Fruit fly (Drosophila melanogaster): ENCODE measurements around the gene RpS13.

The RpS13 gene

dm6 chr2L:8376717-8377116, 12.3 kb upstream of the RpS13 start, which contains the start of the genes CG13390 and CG17294 (continued):
- TF ChIP-seq cato (GFP tag; optimal IDR thresholded peaks at IDR 0.05; ENCODE audit: borderline replicate concordance): peak; percentile 98
- TF ChIP-seq Aef1 (GFP tag; IDR thresholded peaks at IDR 0.05): peak; percentile 100
- peak; percentile 99 for TF ChIP-seq CG12942 (GFP tag; optimal IDR thresholded peaks at IDR 0.05)
- TF ChIP-seq repo (GFP tag; optimal IDR thresholded peaks at IDR 0.05): peak; percentile 86
- peak; percentile 92 for TF ChIP-seq NK7.1 (GFP tag; optimal IDR thresholded peaks at IDR 0.05)
- TF ChIP-seq CG9215 (GFP tag; IDR thresholded peaks at IDR 0.05): peak; percentile 99
- peak; percentile 99 for TF ChIP-seq CG2202 (tag; optimal IDR thresholded peaks at IDR 0.05)
- TF ChIP-seq cg (GFP tag; optimal IDR thresholded peaks at IDR 0.05): no peak
- peak; percentile 100 for TF ChIP-seq Oli (tag; optimal IDR thresholded peaks at IDR 0.05)
- TF ChIP-seq mirr (GFP tag; optimal IDR thresholded peaks at IDR 0.05): peak; percentile 99
- peak; percentile 100 for TF ChIP-seq nmo (GFP tag; optimal IDR thresholded peaks at IDR 0.05)
- TF ChIP-seq CG34376 (GFP tag; optimal IDR thresholded peaks at IDR 0.05): peak; percentile 100
- TF ChIP-seq Optix (GFP tag; IDR thresholded peaks at IDR 0.05): peak; percentile 96
- peak; percentile 100 for TF ChIP-seq ci (GFP tag; IDR thresholded peaks at IDR 0.05)
- TF ChIP-seq CG9817 (tag; optimal IDR thresholded peaks at IDR 0.05): peak; percentile 100
- TF ChIP-seq tup (GFP tag; optimal IDR thresholded peaks at IDR 0.05): peak; percentile 98
- no peak for TF ChIP-seq cad (GFP tag; optimal IDR thresholded peaks at IDR 0.05)
- peak; percentile 96 for TF ChIP-seq ssp (GFP tag; IDR thresholded peaks at IDR 0.05)
- TF ChIP-seq CG1024 (GFP tag; IDR thresholded peaks at IDR 0.05): peak; percentile 97
- TF ChIP-seq HLHmδ (GFP tag; optimal IDR thresholded peaks at IDR 0.05): no peak
- TF ChIP-seq CG1233 (GFP tag; optimal IDR thresholded peaks at IDR 0.05): peak; percentile 99
- peak; percentile 99 for TF ChIP-seq CG2199 (GFP tag; IDR thresholded peaks at IDR 0.05)
- TF ChIP-seq chn (GFP tag; optimal IDR thresholded peaks at IDR 0.05): peak; percentile 96
- peak; percentile 100 for TF ChIP-seq vvl (GFP tag; IDR thresholded peaks at IDR 0.05)
- peak; percentile 98 for TF ChIP-seq CG7987 (GFP tag; optimal IDR thresholded peaks at IDR 0.05)
- TF ChIP-seq YL-1 (GFP tag; optimal IDR thresholded peaks at IDR 0.05): peak; percentile 99
- peak; percentile 31; the same call in 1 of the 3 replicates for TF ChIP-seq Opbp (GFP tag; IDR thresholded peaks at IDR 0.05; ENCODE audit: partially characterized antibody)
- TF ChIP-seq CG33557 (GFP tag; optimal IDR thresholded peaks at IDR 0.05): peak; percentile 99
- peak; percentile 89 for TF ChIP-seq CG7745 (tag; optimal IDR thresholded peaks at IDR 0.05)
- TF ChIP-seq HLH54F (GFP tag; optimal IDR thresholded peaks at IDR 0.05): peak; percentile 95
- peak; percentile 99 for TF ChIP-seq bowl (GFP tag; IDR thresholded peaks at IDR 0.05)
- peak; percentile 98 for TF ChIP-seq CG30431 (GFP tag; optimal IDR thresholded peaks at IDR 0.05)
- peak; percentile 100 for TF ChIP-seq CG8924 (tag; optimal IDR thresholded peaks at IDR 0.05)
- peak; percentile 100 for TF ChIP-seq tgo (GFP tag; IDR thresholded peaks at IDR 0.05)
- peak; percentile 93 for TF ChIP-seq CG10565 (GFP tag; optimal IDR thresholded peaks at IDR 0.05)
- TF ChIP-seq CG12744 (GFP tag; optimal IDR thresholded peaks at IDR 0.05): peak; percentile 96
- TF ChIP-seq zfh2 (GFP tag; optimal IDR thresholded peaks at IDR 0.05): peak; percentile 95
- peak; percentile 82 for TF ChIP-seq her (GFP tag; optimal IDR thresholded peaks at IDR 0.05)
- peak in 1 of 2 experiments; percentile 87 for TF ChIP-seq insv (GFP tag; optimal IDR thresholded peaks at IDR 0.05)
- TF ChIP-seq kay (GFP tag; optimal IDR thresholded peaks at IDR 0.05): peak; percentile 99
- peak; percentile 98 for TF ChIP-seq Lim3 (GFP tag; IDR thresholded peaks at IDR 0.05)
- peak; percentile 99 for TF ChIP-seq Six4 (GFP tag; optimal IDR thresholded peaks at IDR 0.05)
- peak; percentile 83 for TF ChIP-seq bigmax (GFP tag; optimal IDR thresholded peaks at IDR 0.05)
- peak; percentile 100 for TF ChIP-seq Ptx1 (GFP tag; IDR thresholded peaks at IDR 0.05)
- TF ChIP-seq ase (GFP tag; IDR thresholded peaks at IDR 0.05): peak; percentile 99
- TF ChIP-seq CG15696 (tag; optimal IDR thresholded peaks at IDR 0.05): peak; percentile 99
- TF ChIP-seq wdn (GFP tag; IDR thresholded peaks at IDR 0.05): peak; percentile 100
- TF ChIP-seq CG15011 (GFP tag; optimal IDR thresholded peaks at IDR 0.05): peak; percentile 99
- TF ChIP-seq H15 (GFP tag; IDR thresholded peaks at IDR 0.05): peak; percentile 100
- TF ChIP-seq CG31388 (GFP tag; optimal IDR thresholded peaks at IDR 0.05): peak; percentile 99
- peak; percentile 99 for TF ChIP-seq H2.0 (GFP tag; IDR thresholded peaks at IDR 0.05)
- peak; percentile 99 for TF ChIP-seq Nf-YA (GFP tag; IDR thresholded peaks at IDR 0.05)

All from whole organism, embryonic.